Worm (Caenorhabditis elegans) whole organism, L1 larva: ENCODE results near the gene wdr-83.
A peak's percentile ranks its signal among the peaks of the same experiment; 100 is the strongest.

Source experiments
- C04F5.9 ChIP-seq: sonication (generic microtip); optimal IDR thresholded peaks from 2 replicates; lab custom pipeline; 2016; ENCODE audit warnings: missing genetic modification characterization, missing compliant biosample characterization
- C34B4.2 ChIP-seq: sonication (generic microtip); optimal IDR thresholded peaks from 2 replicates; lab custom pipeline; 2017; ENCODE audit warnings: mild to moderate bottlenecking, missing genetic modification characterization, missing compliant biosample characterization
- aha-1 ChIP-seq: fragments of 150-350 bp; optimal IDR thresholded peaks from 2 replicates; lab custom pipeline; 2014; ENCODE audit warnings: missing biosample characterization, missing genetic modification characterization
- alr-1 ChIP-seq: fragments of 200-800 bp; sonication (Bioruptor generic); optimal IDR thresholded peaks from 2 replicates; lab custom pipeline; 2018; ENCODE audit warnings: borderline replicate concordance, mild to moderate bottlenecking, missing genetic modification characterization, missing compliant biosample characterization
- aly-2 ChIP-seq: fragments of 150-350 bp; optimal IDR thresholded peaks from 2 replicates; lab custom pipeline; 2014; ENCODE audit warnings: missing biosample characterization, missing genetic modification characterization
- ama-1 ChIP-seq: fragments of 150-350 bp; optimal IDR thresholded peaks from 2 replicates; lab custom pipeline; 2014
- blmp-1 ChIP-seq: fragments of 150-350 bp; optimal IDR thresholded peaks from 2 replicates; lab custom pipeline; 2014; ENCODE audit warnings: missing biosample characterization, missing genetic modification characterization
- ceh-63 ChIP-seq: fragments of 200-800 bp; sonication (Bioruptor generic); optimal IDR thresholded peaks from 2 replicates; lab custom pipeline; 2018; ENCODE audit warnings: mild to moderate bottlenecking, missing genetic modification characterization, missing compliant biosample characterization
- ceh-88 ChIP-seq: fragments of 200-800 bp; sonication (Bioruptor generic); IDR thresholded peaks from 2 replicates; pipeline ENCODE4 v1.3.6; 2022; ENCODE audit warnings: missing genetic modification characterization, missing compliant biosample characterization
- ceh-90 ChIP-seq: sonication (generic microtip); optimal IDR thresholded peaks from 2 replicates; lab custom pipeline; 2016; ENCODE audit warnings: missing genetic modification characterization, missing compliant biosample characterization
- ces-1 ChIP-seq: fragments of 150-350 bp; optimal IDR thresholded peaks from 2 replicates; lab custom pipeline; 2014; ENCODE audit warnings: missing biosample characterization, missing genetic modification reagents, missing genetic modification characterization
- dpl-1 ChIP-seq, 3 experiments: fragments of 150-350 bp in 2 of 3; sonication (generic microtip) in 1 of 3; optimal IDR thresholded peaks; 2 replicates each; lab custom pipeline; 2014 to 2017; ENCODE audit warnings: missing biosample characterization in 3 of 3, missing genetic modification characterization in 3 of 3, missing genetic modification reagents in 3 of 3
- efl-1 ChIP-seq, 4 experiments: fragments of 150-350 bp; optimal IDR thresholded peaks in 3 of 4; peaks in 1 of 4; 1 replicate in 1 of 4; 2 replicates in 3 of 4; lab custom pipeline; 2014; ENCODE audit warnings: missing biosample characterization in 2 of 4, missing genetic modification characterization in 2 of 4, missing genetic modification reagents in 2 of 4
- elt-2 ChIP-seq: sonication (generic microtip); optimal IDR thresholded peaks from 2 replicates; lab custom pipeline; 2016; ENCODE audit warnings: missing genetic modification characterization, mild to moderate bottlenecking, inconsistent platforms, missing compliant biosample characterization, missing genetic modification reagents
- elt-3 ChIP-seq, 6 experiments: fragments of 150-350 bp in 1 of 6; sonication (generic microtip); optimal IDR thresholded peaks; 2 replicates each; lab custom pipeline; 2017 to 2018; ENCODE audit warnings: missing biosample characterization in 6 of 6, missing genetic modification characterization in 6 of 6, inconsistent platforms in 1 of 6
- fkh-4 ChIP-seq: sonication (generic microtip); optimal IDR thresholded peaks from 2 replicates; lab custom pipeline; 2016; ENCODE audit warnings: missing compliant biosample characterization, missing genetic modification characterization, borderline replicate concordance
- hlh-4 ChIP-seq: sonication (generic microtip); optimal IDR thresholded peaks from 2 replicates; lab custom pipeline; 2016; ENCODE audit warnings: mild to moderate bottlenecking, missing genetic modification characterization, missing compliant biosample characterization
- irx-1 ChIP-seq: sonication (generic microtip); optimal IDR thresholded peaks from 2 replicates; lab custom pipeline; 2016; ENCODE audit warnings: missing genetic modification characterization, missing compliant biosample characterization
- jun-1 ChIP-seq: fragments of 150-350 bp; optimal IDR thresholded peaks from 2 replicates; lab custom pipeline; 2014; ENCODE audit warnings: missing biosample characterization, missing genetic modification reagents, missing genetic modification characterization
- lin-13 ChIP-seq: fragments of 150-350 bp; optimal IDR thresholded peaks from 2 replicates; lab custom pipeline; 2014; ENCODE audit warnings: missing biosample characterization, missing genetic modification reagents, missing genetic modification characterization
- lin-14 ChIP-seq: fragments of 200-800 bp; sonication (Bioruptor generic); optimal IDR thresholded peaks from 2 replicates; lab custom pipeline; 2018; ENCODE audit warnings: mild to moderate bottlenecking, missing genetic modification characterization, moderate library complexity, missing compliant biosample characterization
- lin-35 ChIP-seq, 2 experiments: fragments of 150-350 bp; optimal IDR thresholded peaks; 2 replicates each; lab custom pipeline; 2014; ENCODE audit warnings: missing biosample characterization in 2 of 2, missing genetic modification characterization in 2 of 2, missing genetic modification reagents in 2 of 2
- lin-39 ChIP-seq: fragments of 150-350 bp; optimal IDR thresholded peaks from 2 replicates; lab custom pipeline; 2014; ENCODE audit warnings: missing biosample characterization, missing genetic modification reagents, missing genetic modification characterization
- lsy-2 ChIP-seq, 2 experiments: fragments of 150-350 bp; optimal IDR thresholded peaks; 2 replicates each; lab custom pipeline; 2014; ENCODE audit warnings: missing biosample characterization in 2 of 2, missing genetic modification characterization in 2 of 2
- mef-2 ChIP-seq: fragments of 150-350 bp; optimal IDR thresholded peaks from 2 replicates; lab custom pipeline; 2014; ENCODE audit warnings: missing biosample characterization, missing genetic modification characterization
- mep-1 ChIP-seq: fragments of 150-350 bp; optimal IDR thresholded peaks from 2 replicates; lab custom pipeline; 2014; ENCODE audit warnings: missing biosample characterization, missing genetic modification characterization
- nhr-12 ChIP-seq: sonication (generic microtip); optimal IDR thresholded peaks from 2 replicates; lab custom pipeline; 2017; ENCODE audit warnings: missing biosample characterization, missing genetic modification characterization
- nhr-19 ChIP-seq: fragments of 200-800 bp; sonication (Bioruptor generic); conservative IDR thresholded peaks from 2 replicates; pipeline ENCODE4 v1.3.6; 2022; ENCODE audit warnings: missing genetic modification characterization, missing compliant biosample characterization
- nhr-20 ChIP-seq: sonication (generic microtip); optimal IDR thresholded peaks from 2 replicates; lab custom pipeline; 2016; ENCODE audit warnings: mild to moderate bottlenecking, missing genetic modification characterization, missing compliant biosample characterization
- nhr-28 ChIP-seq: fragments of 150-350 bp; optimal IDR thresholded peaks from 2 replicates; lab custom pipeline; 2014; ENCODE audit warnings: missing biosample characterization, missing genetic modification characterization
- nhr-71 ChIP-seq: sonication (generic microtip); optimal IDR thresholded peaks from 2 replicates; lab custom pipeline; 2016; ENCODE audit warnings: mild to moderate bottlenecking, missing genetic modification characterization, moderate library complexity, missing compliant biosample characterization
- nhr-76 ChIP-seq: sonication (generic microtip); optimal IDR thresholded peaks from 2 replicates; lab custom pipeline; 2017; ENCODE audit warnings: missing biosample characterization, missing genetic modification characterization
- nhr-85 ChIP-seq: sonication (generic microtip); peaks from one replicate; lab custom pipeline; 2016; ENCODE audit warnings: missing genetic modification characterization, inconsistent platforms, missing compliant biosample characterization
- nhr-90 ChIP-seq: sonication (generic microtip); optimal IDR thresholded peaks from 2 replicates; lab custom pipeline; 2016; ENCODE audit warnings: mild to moderate bottlenecking, missing genetic modification characterization, missing compliant biosample characterization; ENCODE audit not compliant: poor library complexity
- pag-3 ChIP-seq: sonication (generic microtip); optimal IDR thresholded peaks from 2 replicates; lab custom pipeline; 2017; ENCODE audit warnings: missing genetic modification characterization, mild to moderate bottlenecking, missing compliant biosample characterization, antibody characterized with exemption, borderline replicate concordance; ENCODE audit not compliant: insufficient read depth
- pax-3 ChIP-seq: fragments of 200-800 bp; sonication (Bioruptor generic); optimal IDR thresholded peaks from 2 replicates; lab custom pipeline; 2018; ENCODE audit warnings: mild to moderate bottlenecking, missing genetic modification characterization, moderate library complexity, missing compliant biosample characterization
- pqm-1 ChIP-seq: sonication (generic microtip); optimal IDR thresholded peaks from 3 replicates; lab custom pipeline; 2017; ENCODE audit warnings: missing biosample characterization, missing genetic modification characterization
- rnt-1 ChIP-seq: sonication (generic microtip); optimal IDR thresholded peaks from 2 replicates; lab custom pipeline; 2016; ENCODE audit warnings: mild to moderate bottlenecking, missing genetic modification characterization, moderate library complexity, missing compliant biosample characterization
- snu-23 ChIP-seq: sonication (generic microtip); optimal IDR thresholded peaks from 2 replicates; lab custom pipeline; 2016; ENCODE audit warnings: missing genetic modification characterization, missing compliant biosample characterization
- sptf-1 ChIP-seq: fragments of 150-350 bp; optimal IDR thresholded peaks from 2 replicates; lab custom pipeline; 2014; ENCODE audit warnings: missing biosample characterization, missing genetic modification characterization
- tlp-1 ChIP-seq: fragments of 150-350 bp; optimal IDR thresholded peaks from 2 replicates; lab custom pipeline; 2014; ENCODE audit warnings: missing biosample characterization, missing genetic modification characterization
- unc-98 ChIP-seq: fragments of 200-800 bp; sonication (Bioruptor generic); IDR thresholded peaks from 2 replicates; pipeline ENCODE4 v1.3.6; 2022; ENCODE audit warnings: missing genetic modification characterization, missing compliant biosample characterization
- xbp-1 ChIP-seq: sonication (generic microtip); optimal IDR thresholded peaks from 2 replicates; lab custom pipeline; 2016; ENCODE audit warnings: missing genetic modification characterization, missing compliant biosample characterization
- zip-4 ChIP-seq: fragments of 200-800 bp; sonication (Bioruptor generic); optimal IDR thresholded peaks from 2 replicates; lab custom pipeline; 2018; ENCODE audit warnings: mild to moderate bottlenecking, missing genetic modification characterization, moderate library complexity, missing compliant biosample characterization
- ztf-4 ChIP-seq: fragments of 150-350 bp; optimal IDR thresholded peaks from 2 replicates; lab custom pipeline; 2014; ENCODE audit warnings: missing biosample characterization, missing genetic modification characterization

The wdr-83 gene

DNA sequence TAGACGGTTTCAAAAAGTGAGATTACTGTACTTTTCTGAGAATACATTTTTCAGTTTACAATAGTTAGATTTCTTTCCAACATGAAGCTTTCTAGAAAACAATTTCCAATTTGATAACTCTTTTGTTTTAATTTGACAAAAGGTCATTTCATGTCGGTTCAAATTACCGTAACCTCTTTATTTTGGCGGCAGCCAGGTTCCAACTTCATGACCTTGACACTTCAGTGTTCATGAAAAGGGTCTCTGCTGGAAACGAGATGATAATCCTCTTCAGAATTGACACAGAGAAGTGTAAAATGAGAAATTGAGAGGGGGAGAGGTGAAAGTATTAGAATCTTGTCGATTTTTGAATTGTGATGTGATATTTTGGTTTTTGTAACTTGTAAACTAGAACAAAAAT lies 10.0 kb downstream of the wdr-83 start:
- no peak for TF ChIP-seq ceh-90
- TF ChIP-seq lsy-2 (tag; optimal IDR thresholded peaks at IDR 0.05; lab: Kevin White, UChicago): peak in 1 of 2 experiments; percentile 21
- peak; percentile 35 for TF ChIP-seq blmp-1 (tag; lab: Kevin White, UChicago)
- TF ChIP-seq ceh-88 (GFP tag; lab: Robert Waterston, UW): 0 out of 2 replicates have a peak, but pooled peaks have one; percentile 10
- no peak for TF ChIP-seq lin-13 (GFP tag; lab: Kevin White, UChicago)
- peak; percentile 4 for TF ChIP-seq lin-14 (GFP tag; lab: Kevin White, UChicago)

DNA sequence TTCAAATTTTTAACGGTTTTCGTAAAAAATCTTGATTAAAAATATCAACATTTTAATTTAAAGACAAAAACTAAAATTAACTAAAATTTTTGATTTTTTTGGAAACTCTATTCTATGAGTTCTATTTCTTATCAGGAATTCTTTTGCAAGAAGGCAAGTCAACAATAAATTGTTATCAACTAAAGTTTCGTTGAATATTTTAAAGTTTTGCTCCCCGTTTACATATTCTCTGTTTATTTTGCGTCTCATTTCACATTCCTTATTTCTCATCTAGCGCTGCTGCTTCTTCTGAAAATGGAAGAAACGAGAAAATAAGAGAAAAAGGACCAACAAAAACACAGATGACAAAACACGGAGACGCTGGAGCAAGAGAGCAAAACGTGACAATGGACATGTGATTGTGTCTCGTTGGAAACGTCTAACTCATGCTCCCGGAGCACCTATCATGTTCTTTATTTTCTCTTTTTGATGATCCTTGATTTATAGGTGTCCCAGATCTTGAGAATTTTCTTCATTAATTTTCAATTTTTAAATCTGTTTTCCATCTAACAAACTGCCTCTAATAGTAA lies 10.9 kb downstream of the wdr-83 start:
- TF ChIP-seq lsy-2 (tag; optimal IDR thresholded peaks at IDR 0.05; lab: Kevin White, UChicago) (peak in 1 of 2 experiments; percentile 5), sptf-1 (no peak), nhr-20 (tag; lab: Kevin White, UChicago) (peak; percentile 6), lin-14 (GFP tag; lab: Kevin White, UChicago) (peak; percentile 39), C04F5.9 (tag; lab: Kevin White, UChicago) (no peak), fkh-4 (tag; lab: Kevin White, UChicago) (no peak), lin-39 (tag; lab: Kevin White, UChicago) (no peak), jun-1 (no peak), mef-2 (no peak), nhr-19 (GFP tag; lab: Robert Waterston, UW) (0 out of 2 replicates have a peak, but pooled peaks have one; percentile 3), pqm-1 (tag; lab: Kevin White, UChicago) (no peak), nhr-28 (tag; lab: Kevin White, UChicago) (no peak), efl-1 (optimal IDR thresholded peaks at IDR 0.05; lab: Kevin White, UChicago) (no peak), efl-1 (GFP tag; optimal IDR thresholded peaks at IDR 0.05 in 1 of 2; lab: Kevin White, UChicago) (peak in 1 of 2 experiments; percentile 62), hlh-4 (tag; lab: Kevin White, UChicago) (no peak), zip-4 (no peak), ces-1 (no peak), aly-2 (tag; lab: Kevin White, UChicago) (no peak), mep-1 (tag; lab: Kevin White, UChicago) (no peak), pax-3 (tag; lab: Kevin White, UChicago) (no peak), nhr-71 (tag; lab: Kevin White, UChicago) (peak; percentile 29), elt-3 (tag; optimal IDR thresholded peaks at IDR 0.05; lab: Kevin White, UChicago) (no peak), lin-35 (GFP tag; optimal IDR thresholded peaks at IDR 0.05; lab: Kevin White, UChicago) (no peak), elt-2 (tag; lab: Kevin White, UChicago) (peak; percentile 88), ztf-4 (tag; lab: Kevin White, UChicago) (no peak), rnt-1 (peak; percentile 21), alr-1 (tag; lab: Kevin White, UChicago) (no peak), irx-1 (tag; lab: Kevin White, UChicago) (no peak)

DNA sequence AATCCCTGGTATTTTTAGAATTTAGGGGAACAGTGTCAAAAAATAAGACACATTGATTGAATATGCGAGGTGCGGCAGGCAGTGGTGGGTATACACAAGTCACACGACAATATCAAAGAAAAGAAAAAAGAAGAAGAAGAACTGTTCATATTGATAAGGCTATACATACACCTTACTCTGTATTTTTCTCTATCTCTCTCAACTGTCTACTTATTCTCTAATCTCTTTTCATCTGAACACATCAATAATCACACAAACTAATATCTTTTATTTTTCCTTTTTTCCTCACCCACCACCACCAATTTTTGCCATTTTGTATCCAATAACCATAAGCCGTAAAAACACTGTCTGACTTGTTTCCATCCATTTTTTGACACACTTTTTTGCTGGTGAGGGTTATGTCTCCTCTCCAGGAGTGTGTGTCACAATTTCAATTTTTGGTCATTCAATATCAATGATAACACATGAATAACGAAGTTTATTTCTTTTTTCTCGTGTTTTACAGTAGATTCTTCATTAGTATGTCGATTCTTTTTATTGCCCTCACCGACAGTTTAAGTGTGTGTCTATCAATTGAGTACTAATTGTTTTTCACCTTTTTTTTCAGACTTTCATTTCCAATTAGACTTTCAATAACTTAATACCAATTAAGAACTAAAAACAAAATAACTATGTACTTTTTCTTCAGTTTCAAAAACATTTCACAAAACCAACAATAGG lies 12.0 kb downstream of the wdr-83 start:
- peak; percentile 24 for TF ChIP-seq blmp-1 (tag; lab: Kevin White, UChicago)
- TF ChIP-seq nhr-12: no peak
- TF ChIP-seq nhr-90 (tag; lab: Kevin White, UChicago): peak; percentile 24
- TF ChIP-seq rnt-1: no peak
- no peak for TF ChIP-seq ama-1 (lab: Kevin White, UChicago)
- TF ChIP-seq tlp-1: no peak
- TF ChIP-seq nhr-85 (tag; lab: Kevin White, UChicago): peak; percentile 89
- no peak for TF ChIP-seq ceh-63 (GFP tag; lab: Kevin White, UChicago)
- no peak for TF ChIP-seq unc-98 (GFP tag; lab: Robert Waterston, UW)
- peak; percentile 96 for TF ChIP-seq elt-2 (tag; lab: Kevin White, UChicago)
- TF ChIP-seq snu-23 (GFP tag; lab: Kevin White, UChicago): peak; percentile 53
- TF ChIP-seq lin-14 (GFP tag; lab: Kevin White, UChicago): peak; percentile 81
- TF ChIP-seq xbp-1: no peak
- peak in 1 of 3 experiments; percentile 15 for TF ChIP-seq dpl-1 (GFP tag; optimal IDR thresholded peaks at IDR 0.05; lab: Kevin White, UChicago)
- TF ChIP-seq nhr-71 (tag; lab: Kevin White, UChicago): peak; percentile 54
- TF ChIP-seq pqm-1 (tag; lab: Kevin White, UChicago): peak; percentile 20
- no peak for TF ChIP-seq C34B4.2
- no peak for TF ChIP-seq nhr-76 (tag; lab: Kevin White, UChicago)
- peak in 5 of 6 experiments; percentile 12 to 89 (median 84) for TF ChIP-seq elt-3 (tag; optimal IDR thresholded peaks at IDR 0.05; lab: Kevin White, UChicago)
- TF ChIP-seq efl-1 (optimal IDR thresholded peaks at IDR 0.05; lab: Kevin White, UChicago): no peak
- peak in 1 of 2 experiments; percentile 89 for TF ChIP-seq efl-1 (GFP tag; optimal IDR thresholded peaks at IDR 0.05 in 1 of 2; lab: Kevin White, UChicago)
- 0 out of 2 replicates have a peak, but pooled peaks have one; percentile 16 for TF ChIP-seq ceh-88 (GFP tag; lab: Robert Waterston, UW)
- no peak for TF ChIP-seq pag-3 (tag; lab: Kevin White, UChicago)
- TF ChIP-seq aha-1 (tag; lab: Kevin White, UChicago): no peak
- TF ChIP-seq sptf-1: no peak
